Fruit fly (Drosophila melanogaster): ENCODE data around the gene Dhc98D.
A peak's percentile ranks its signal among the peaks of the same experiment; 100 is the strongest.

Gene Dhc98D

dm6 chr3R:28547129-28547753 lies 60.5 kb downstream of the Dhc98D start:
- no peak for TF ChIP-seq CG10631 (GFP tag; optimal IDR thresholded peaks at IDR 0.05)
- TF ChIP-seq spab (GFP tag; optimal IDR thresholded peaks at IDR 0.05) = no peak
- peak; percentile 12 for TF ChIP-seq esn (GFP tag; optimal IDR thresholded peaks at IDR 0.05)
- no peak for TF ChIP-seq Eip93F (GFP tag; optimal IDR thresholded peaks at IDR 0.05)
- peak; percentile 0 for TF ChIP-seq CG3919 (GFP tag; optimal IDR thresholded peaks at IDR 0.05)
- TF ChIP-seq Eip78C (GFP tag) = peak; percentile 52
- peak; percentile 36; the same call in 1 of the 3 replicates for TF ChIP-seq eg (GFP tag; IDR thresholded peaks at IDR 0.05)
- peak; percentile 100 for TF ChIP-seq fkh (GFP tag; optimal IDR thresholded peaks at IDR 0.05)

dm6 chr3R:28548457-28548856 lies 61.7 kb downstream of the Dhc98D start:
- TF ChIP-seq CG11762 (GFP tag; optimal IDR thresholded peaks at IDR 0.05; ENCODE audit: insufficient read depth) = no peak
- peak; percentile 86 for TF ChIP-seq fkh (GFP tag; optimal IDR thresholded peaks at IDR 0.05)

- TF ChIP-seq CG11902 (GFP tag; optimal IDR thresholded peaks at IDR 0.05) = no peak
- TF ChIP-seq svp (GFP tag) = no peak
- TF ChIP-seq fkh (GFP tag; optimal IDR thresholded peaks at IDR 0.05) = peak; percentile 87
- TF ChIP-seq ss (GFP tag; optimal IDR thresholded peaks at IDR 0.05) = no peak
- TF ChIP-seq Hr39 (GFP tag; optimal IDR thresholded peaks at IDR 0.05) = no peak
These were observed 65.5 kb downstream of the Dhc98D start for dm6 chr3R:28552249-28552648.

dm6 chr3R:28553023-28553422 lies 66.3 kb downstream of the Dhc98D start:
- TF ChIP-seq Eip78C (GFP tag) = no peak
- no peak for TF ChIP-seq vri (GFP tag; optimal IDR thresholded peaks at IDR 0.05)
- peak; percentile 52 for TF ChIP-seq fkh (GFP tag; optimal IDR thresholded peaks at IDR 0.05)
- TF ChIP-seq Met (GFP tag; optimal IDR thresholded peaks at IDR 0.05) = no peak
- TF ChIP-seq Smox (GFP tag; optimal IDR thresholded peaks at IDR 0.05) = no peak

dm6 chr3R:28555324-28555723 lies 68.6 kb downstream of the Dhc98D start:
- TF ChIP-seq fkh (GFP tag; optimal IDR thresholded peaks at IDR 0.05) = no peak
- TF ChIP-seq CG6792 (GFP tag; optimal IDR thresholded peaks at IDR 0.05) = no peak
- no peak for TF ChIP-seq Sox102F (GFP tag; optimal IDR thresholded peaks at IDR 0.05)
- TF ChIP-seq CG7368 (GFP tag; optimal IDR thresholded peaks at IDR 0.05) = no peak
- TF ChIP-seq CG10669 (GFP tag; optimal IDR thresholded peaks at IDR 0.05) = no peak
- TF ChIP-seq Eip93F (GFP tag; optimal IDR thresholded peaks at IDR 0.05) = no peak
- TF ChIP-seq CG6854 (GFP tag; optimal IDR thresholded peaks at IDR 0.05) = no peak
- TF ChIP-seq Blimp-1 (GFP tag; optimal IDR thresholded peaks at IDR 0.05) = no peak

dm6 chr3R:28555793-28556192 lies 69.0 kb downstream of the Dhc98D start:
- TF ChIP-seq fkh (GFP tag; optimal IDR thresholded peaks at IDR 0.05) (peak; percentile 52), dsx (GFP tag; optimal IDR thresholded peaks at IDR 0.05; ENCODE audit: poor library complexity, severe bottlenecking) (no peak)

dm6 chr3R:28556385-28556784 lies 69.6 kb downstream of the Dhc98D start:
- TF ChIP-seq fkh (GFP tag; optimal IDR thresholded peaks at IDR 0.05) = peak; percentile 99
- no peak for TF ChIP-seq achi (GFP tag; optimal IDR thresholded peaks at IDR 0.05)
- TF ChIP-seq CG3919 (GFP tag; optimal IDR thresholded peaks at IDR 0.05) = no peak
- TF ChIP-seq net (GFP tag; optimal IDR thresholded peaks at IDR 0.05) = no peak
- no peak for TF ChIP-seq CG32006 (GFP tag; optimal IDR thresholded peaks at IDR 0.05)
- no peak for TF ChIP-seq CG10669 (GFP tag; optimal IDR thresholded peaks at IDR 0.05)

dm6 chr3R:28558801-28559200 lies 72.0 kb downstream of the Dhc98D start:
- TF ChIP-seq CG1621 (tag; optimal IDR thresholded peaks at IDR 0.05) (no peak), Hr4 (GFP tag; optimal IDR thresholded peaks at IDR 0.05) (no peak), svp (GFP tag) (peak; percentile 63), Eip78C (GFP tag) (peak; percentile 60), CG6163 (GFP tag; IDR thresholded peaks at IDR 0.05) (0 out of 3 replicates have a peak, but pooled peaks have one; percentile 5), CG31627 (GFP tag; optimal IDR thresholded peaks at IDR 0.05) (no peak), eg (GFP tag; IDR thresholded peaks at IDR 0.05) (no peak), Met (GFP tag; optimal IDR thresholded peaks at IDR 0.05) (peak; percentile 36), CG6808 (GFP tag; optimal IDR thresholded peaks at IDR 0.05) (no peak), Blimp-1 (GFP tag; optimal IDR thresholded peaks at IDR 0.05) (peak; percentile 5), fkh (GFP tag; optimal IDR thresholded peaks at IDR 0.05) (peak; percentile 70), topi (GFP tag; optimal IDR thresholded peaks at IDR 0.05) (peak; percentile 7), Sox102F (GFP tag; optimal IDR thresholded peaks at IDR 0.05) (peak; percentile 1), CG6792 (GFP tag; optimal IDR thresholded peaks at IDR 0.05) (peak; percentile 40), fd85E (GFP tag; optimal IDR thresholded peaks at IDR 0.05) (no peak), vri (GFP tag; optimal IDR thresholded peaks at IDR 0.05) (peak; percentile 32), Smox (GFP tag; optimal IDR thresholded peaks at IDR 0.05) (no peak), esn (GFP tag; optimal IDR thresholded peaks at IDR 0.05) (peak; percentile 35), CG6854 (GFP tag; optimal IDR thresholded peaks at IDR 0.05) (peak; percentile 24)
